Worm (Caenorhabditis elegans): ENCODE data around the gene eral-1.

Gene eral-1

DNA sequence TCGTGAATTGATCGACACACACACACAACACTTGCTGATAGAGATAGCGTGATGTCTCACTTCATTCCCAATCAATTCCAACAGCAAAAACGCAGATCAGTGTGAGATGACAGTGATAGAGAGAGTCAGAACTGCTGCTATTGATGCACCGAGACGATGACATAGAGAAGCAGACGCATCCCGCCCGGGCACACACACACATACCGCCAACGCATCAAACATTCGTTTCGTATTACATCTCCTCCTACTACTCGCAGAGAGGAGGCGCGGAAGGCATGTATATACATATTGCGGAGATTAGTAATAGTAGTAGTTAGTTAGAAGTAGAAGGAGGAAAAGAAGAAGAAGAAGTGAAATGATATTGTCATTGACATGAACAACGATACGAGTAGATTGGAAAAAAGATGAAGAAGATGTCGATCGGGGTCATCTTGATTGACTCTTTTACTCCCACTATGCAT is 29.9 kb upstream of the eral-1 start:
- TF ChIP-seq F57C9.4 (tag; optimal IDR thresholded peaks at IDR 0.05) (peak; percentile 43), cebp-2 (GFP tag; IDR thresholded peaks at IDR 0.05) (no peak), F22D6.2 (tag; optimal IDR thresholded peaks at IDR 0.05) (peak; percentile 5), lsy-27 (tag; optimal IDR thresholded peaks at IDR 0.05; ENCODE audit: borderline replicate concordance, insufficient read depth) (no peak), atf-7 (tag; optimal IDR thresholded peaks at IDR 0.05) (peak; percentile 47), ekl-4 (GFP tag; IDR thresholded peaks at IDR 0.05) (no peak), C06A6.2 (GFP tag; conservative IDR thresholded peaks at IDR 0.05) (0 out of 2 replicates have a peak, but pooled peaks have one; percentile 11), madf-3 (GFP tag; IDR thresholded peaks at IDR 0.05) (no peak), dpl-1 (GFP tag; optimal IDR thresholded peaks at IDR 0.05) (no peak), K11D2.4 (GFP tag; IDR thresholded peaks at IDR 0.05) (peak; percentile 19; the same call in 1 of the 2 replicates), lin-54 (GFP tag; optimal IDR thresholded peaks at IDR 0.05) (peak; percentile 25), ceh-40 (GFP tag; IDR thresholded peaks at IDR 0.05) (no peak), die-1 (tag; optimal IDR thresholded peaks at IDR 0.05) (peak; percentile 20), B0336.3 (GFP tag; IDR thresholded peaks at IDR 0.05) (peak; percentile 41; the same call in 1 of the 2 replicates), let-607 (tag; optimal IDR thresholded peaks at IDR 0.05) (peak; percentile 80 to 94), nfya-1 (tag; optimal IDR thresholded peaks at IDR 0.05; ENCODE audit: borderline replicate concordance, insufficient read depth) (no peak), Y56A3A.18 (GFP tag; IDR thresholded peaks at IDR 0.05) (0 out of 2 replicates have a peak, but pooled peaks have one; percentile 36), nhr-179 (tag; optimal IDR thresholded peaks at IDR 0.05) (no peak), somi-1 (GFP tag; optimal IDR thresholded peaks at IDR 0.05) (peak; percentile 56), ztf-6 (GFP tag; IDR thresholded peaks at IDR 0.05) (no peak), F23B12.7 (tag; optimal IDR thresholded peaks at IDR 0.05; ENCODE audit: insufficient read depth) (no peak), mcd-1 (GFP tag; IDR thresholded peaks at IDR 0.05) (peak; percentile 35; the same call in 1 of the 2 replicates), hrde-1 (tag; optimal IDR thresholded peaks at IDR 0.05; ENCODE audit: borderline replicate concordance) (no peak), attf-3 (GFP tag; conservative IDR thresholded peaks at IDR 0.05) (no peak), snpc-4 (GFP tag; optimal IDR thresholded peaks at IDR 0.05) (no peak), snpc-4 (tag; optimal IDR thresholded peaks at IDR 0.05) (peak in 3 of 4 experiments; percentile 3 to 32 (median 6)), zfh-2 (GFP tag; conservative IDR thresholded peaks at IDR 0.05) (0 out of 2 replicates have a peak, but pooled peaks have one; percentile 25), madf-8 (GFP tag; conservative IDR thresholded peaks at IDR 0.05) (no peak), ama-1 (optimal IDR thresholded peaks at IDR 0.05) (peak; percentile 39), ama-1 (GFP tag; optimal IDR thresholded peaks at IDR 0.05) (no peak), dox-1 (GFP tag; IDR thresholded peaks at IDR 0.05) (peak; percentile 49; the same call in 1 of the 2 replicates), K12H6.12 (tag; optimal IDR thresholded peaks at IDR 0.05) (peak; percentile 25), zim-3 (tag; optimal IDR thresholded peaks at IDR 0.05) (peak; percentile 15), lin-35 (GFP tag; optimal IDR thresholded peaks at IDR 0.05) (no peak), madf-10 (tag; optimal IDR thresholded peaks at IDR 0.05) (peak; percentile 15), nhr-90 (tag; optimal IDR thresholded peaks at IDR 0.05) (peak; percentile 50), ets-4 (GFP tag; optimal IDR thresholded peaks at IDR 0.05) (peak; percentile 94), ztf-25 (GFP tag; IDR thresholded peaks at IDR 0.05) (no peak), ztf-26 (tag; optimal IDR thresholded peaks at IDR 0.05) (peak; percentile 27), athp-1 (tag; optimal IDR thresholded peaks at IDR 0.05) (no peak), sptf-2 (GFP tag; optimal IDR thresholded peaks at IDR 0.05) (no peak), fkh-3 (tag; optimal IDR thresholded peaks at IDR 0.05) (no peak), ztf-22 (GFP tag; optimal IDR thresholded peaks at IDR 0.05) (peak; percentile 76), egl-44 (GFP tag; IDR thresholded peaks at IDR 0.05) (peak; percentile 56; the same call in 1 of the 2 replicates), pbrm-1 (GFP tag; IDR thresholded peaks at IDR 0.05) (no peak), ceh-91 (GFP tag; IDR thresholded peaks at IDR 0.05) (no peak), pha-4 (tag; optimal IDR thresholded peaks at IDR 0.05) (no peak), nhr-80 (tag; optimal IDR thresholded peaks at IDR 0.05) (peak; percentile 92), attf-5 (GFP tag; optimal IDR thresholded peaks at IDR 0.05) (peak; percentile 50)

Data from whole organism, young adult.